Worm (Caenorhabditis elegans) whole organism, L4 larva: ENCODE measurements around the gene acr-16.
A peak's percentile ranks its signal among the peaks of the same experiment; 100 is the strongest.
"Not testable (repeated sequence)": the region's sequence is repeated elsewhere in the genome, so short reads cannot be mapped to it uniquely, and the experiment has no call there.

Experiments
- F10B5.3 ChIP-seq: sonication (generic microtip); optimal IDR thresholded peaks from 2 replicates; lab custom pipeline; 2016; ENCODE audit warnings: mild to moderate bottlenecking, missing genetic modification characterization, missing compliant biosample characterization
- T26A8.4 ChIP-seq: fragments of 200-800 bp; sonication (Bioruptor generic); IDR thresholded peaks from 2 replicates; pipeline ENCODE4 v1.3.6; 2022; ENCODE audit warnings: missing genetic modification characterization, missing compliant biosample characterization
- Y48G9A.11 ChIP-seq: fragments of 200-800 bp; sonication (Bioruptor generic); IDR thresholded peaks from 2 replicates; pipeline ENCODE4 v1.3.6; 2022; ENCODE audit warnings: missing genetic modification reagents, missing genetic modification characterization, missing compliant biosample characterization
- Y5F2A.4 ChIP-seq: fragments of 200-800 bp; sonication (Bioruptor generic); optimal IDR thresholded peaks from 2 replicates; lab custom pipeline; 2018; ENCODE audit warnings: mild to moderate bottlenecking, missing genetic modification characterization, missing compliant biosample characterization
- aha-1 ChIP-seq: fragments of 150-350 bp; peaks from one replicate; lab custom pipeline; 2014; ENCODE audit warnings: missing biosample characterization, missing genetic modification characterization
- ama-1 ChIP-seq: fragments of 150-350 bp; optimal IDR thresholded peaks from 2 replicates; lab custom pipeline; 2014; ENCODE audit warnings: inconsistent platforms, mixed read lengths
- ceh-62 ChIP-seq: sonication (generic microtip); optimal IDR thresholded peaks from 2 replicates; lab custom pipeline; 2017; ENCODE audit warnings: missing biosample characterization, missing genetic modification characterization
- daf-12 ChIP-seq: fragments of 150-350 bp; optimal IDR thresholded peaks from 2 replicates; lab custom pipeline; 2014; ENCODE audit warnings: missing biosample characterization, missing genetic modification reagents, missing genetic modification characterization
- dmd-6 ChIP-seq: fragments of 200-800 bp; sonication (Bioruptor generic); IDR thresholded peaks from 2 replicates; pipeline ENCODE4 v1.3.6; 2022; ENCODE audit warnings: missing genetic modification reagents, missing genetic modification characterization, missing compliant biosample characterization
- dmd-9 ChIP-seq: fragments of 200-800 bp; sonication (Bioruptor generic); IDR thresholded peaks from 2 replicates; pipeline ENCODE4 v1.3.6; 2022; ENCODE audit warnings: missing genetic modification reagents, missing genetic modification characterization, missing compliant biosample characterization
- duxl-1 ChIP-seq: sonication (generic microtip); optimal IDR thresholded peaks from 2 replicates; lab custom pipeline; 2016; ENCODE audit warnings: mild to moderate bottlenecking, missing genetic modification characterization, moderate library complexity, missing compliant biosample characterization; ENCODE audit not compliant: poor library complexity
- egl-43 ChIP-seq: fragments of 200-800 bp; sonication (Bioruptor generic); IDR thresholded peaks from 2 replicates; pipeline ENCODE4 v1.3.6; 2022; ENCODE audit warnings: missing genetic modification reagents, missing genetic modification characterization, missing compliant biosample characterization
- hlh-11 ChIP-seq: fragments of 200-800 bp; sonication (Bioruptor generic); optimal IDR thresholded peaks from 2 replicates; lab custom pipeline; 2018; ENCODE audit warnings: mild to moderate bottlenecking, missing genetic modification characterization, missing compliant biosample characterization
- hmg-1.1 ChIP-seq: fragments of 200-800 bp; sonication (Bioruptor generic); IDR thresholded peaks from 2 replicates; pipeline ENCODE4 v1.3.6; 2022; ENCODE audit warnings: missing genetic modification reagents, missing genetic modification characterization, missing compliant biosample characterization
- lin-1 ChIP-seq: fragments of 200-800 bp; sonication (Bioruptor generic); IDR thresholded peaks from 2 replicates; pipeline ENCODE4 v1.3.6; 2022; ENCODE audit warnings: missing genetic modification reagents, missing genetic modification characterization, missing compliant biosample characterization
- lin-29 ChIP-seq: fragments of 200-800 bp; sonication (Bioruptor generic); IDR thresholded peaks from 2 replicates; pipeline ENCODE4 v1.3.6; 2022; ENCODE audit warnings: missing genetic modification reagents, missing genetic modification characterization, missing compliant biosample characterization
- mes-2 ChIP-seq: sonication (generic microtip); optimal IDR thresholded peaks from 2 replicates; lab custom pipeline; 2016; ENCODE audit warnings: missing genotype, mild to moderate bottlenecking, missing genetic modification characterization, missing compliant biosample characterization; ENCODE audit not compliant: poor library complexity, severe bottlenecking
- mxl-3 ChIP-seq: fragments of 200-800 bp; sonication (Bioruptor generic); optimal IDR thresholded peaks from 2 replicates; lab custom pipeline; 2018; ENCODE audit warnings: mild to moderate bottlenecking, missing genetic modification characterization, missing compliant biosample characterization
- nhr-102 ChIP-seq: sonication (generic microtip); optimal IDR thresholded peaks from 2 replicates; lab custom pipeline; 2016; ENCODE audit warnings: mild to moderate bottlenecking, missing genetic modification characterization, moderate library complexity, missing compliant biosample characterization
- nhr-42 ChIP-seq: fragments of 200-800 bp; sonication (Bioruptor generic); IDR thresholded peaks from 2 replicates; pipeline ENCODE4 v1.3.6; 2022; ENCODE audit warnings: missing genetic modification characterization, missing compliant biosample characterization
- nhr-77 ChIP-seq: fragments of 150-350 bp; optimal IDR thresholded peaks from 2 replicates; lab custom pipeline; 2014; ENCODE audit warnings: missing biosample characterization, missing genetic modification characterization
- pha-4 ChIP-seq, 2 experiments: fragments of 150-350 bp in 1 of 2; fragments of 200-800 bp in 1 of 2; sonication (Bioruptor generic) in 1 of 2; IDR thresholded peaks in 1 of 2; optimal IDR thresholded peaks in 1 of 2; 2 replicates each; pipeline versions ENCODE4 v1.3.6 to Lab custom; 2014 to 2022; ENCODE audit warnings: missing genetic modification characterization in 2 of 2, missing genetic modification reagents in 2 of 2, missing biosample characterization in 1 of 2, missing compliant biosample characterization in 1 of 2
- php-3 ChIP-seq: fragments of 200-800 bp; sonication (Bioruptor generic); IDR thresholded peaks from 2 replicates; pipeline ENCODE4 v1.3.6; 2022; ENCODE audit warnings: missing genetic modification reagents, missing genetic modification characterization, missing compliant biosample characterization
- set-16 ChIP-seq: fragments of 200-800 bp; sonication (Bioruptor generic); IDR thresholded peaks from 2 replicates; pipeline ENCODE4 v1.3.6; 2022; ENCODE audit warnings: missing genetic modification reagents, missing genetic modification characterization, missing compliant biosample characterization
- tag-97 ChIP-seq: fragments of 200-800 bp; sonication (Bioruptor generic); IDR thresholded peaks from 2 replicates; pipeline ENCODE4 v1.3.6; 2022; ENCODE audit warnings: missing genetic modification characterization, missing compliant biosample characterization
- tra-1 ChIP-seq: fragments of 200-800 bp; sonication (Bioruptor generic); IDR thresholded peaks from 2 replicates; pipeline ENCODE4 v1.3.6; 2022; ENCODE audit warnings: missing genetic modification reagents, missing genetic modification characterization, missing compliant biosample characterization
- vab-7 ChIP-seq: fragments of 200-800 bp; sonication (Bioruptor generic); IDR thresholded peaks from 2 replicates; pipeline ENCODE4 v1.3.6; 2022; ENCODE audit warnings: missing genetic modification reagents, missing genetic modification characterization, missing compliant biosample characterization
- zag-1 ChIP-seq: fragments of 150-350 bp; optimal IDR thresholded peaks from 2 replicates; lab custom pipeline; 2014; ENCODE audit warnings: missing biosample characterization, missing genetic modification characterization

The acr-16 gene

ce11 chrV:8525774-8526173 is 35.2 kb upstream of the acr-16 start, which contains the start of gene otpl-6:
otpl-6 (plus strand) TSS chrV:8526074.
- no peak for TF ChIP-seq tra-1 (GFP tag; lab: Robert Waterston, UW)
- TF ChIP-seq dmd-6 (GFP tag; lab: Robert Waterston, UW) = 0 out of 2 replicates have a peak, but pooled peaks have one; percentile 12
- no peak for TF ChIP-seq ama-1 (lab: Kevin White, UChicago)
- TF ChIP-seq Y48G9A.11 (GFP tag; lab: Robert Waterston, UW) = no peak
- no peak for TF ChIP-seq vab-7 (GFP tag; lab: Robert Waterston, UW)
- TF ChIP-seq daf-12 = no peak
- TF ChIP-seq, all 104 proteins: peak for 1

ce11 chrV:8529219-8529618 is 31.8 kb upstream of the acr-16 start, which contains the start of gene otpl-5:
otpl-5 (plus strand) TSS chrV:8529519.
- TF ChIP-seq nhr-77 (tag; lab: Kevin White, UChicago) (no peak), dmd-9 (GFP tag; lab: Robert Waterston, UW) (no peak), tag-97 (GFP tag; lab: Robert Waterston, UW) (no peak), zag-1 (tag; lab: Kevin White, UChicago) (no peak), ceh-62 (no peak)

ce11 chrV:8533067-8533466 is 27.9 kb upstream of the acr-16 start, which contains the start of the genes his-8 and his-7:
his-8 (minus strand) TSS chrV:8533086.
his-7 (plus strand) TSS chrV:8533379.
- TF ChIP-seq set-16 (GFP tag; lab: Robert Waterston, UW) = peak; percentile 37; the same call in 1 of the 2 replicates

- TF ChIP-seq Y5F2A.4 (GFP tag; lab: Kevin White, UChicago) (no peak), tra-1 (GFP tag; lab: Robert Waterston, UW) (no peak), dmd-6 (GFP tag; lab: Robert Waterston, UW) (no peak)
- TF ChIP-seq, all 104 proteins: peak for 0
These were observed 27.1 kb upstream of the acr-16 start for ce11 chrV:8533916-8534315.

- TF ChIP-seq T26A8.4 (GFP tag; lab: Robert Waterston, UW) (peak; percentile 80), hlh-11 (tag; lab: Kevin White, UChicago) (peak; percentile 64), duxl-1 (tag; lab: Kevin White, UChicago) (peak; percentile 16), aha-1 (peak; percentile 4), F10B5.3 (tag; lab: Kevin White, UChicago) (peak; percentile 60), pha-4 (GFP tag; IDR thresholded peaks at IDR 0.05; lab: Robert Waterston, UW) (peak; percentile 89), lin-1 (GFP tag; lab: Robert Waterston, UW) (0 out of 2 replicates have a peak, but pooled peaks have one; percentile 16), dmd-9 (GFP tag; lab: Robert Waterston, UW) (0 out of 2 replicates have a peak, but pooled peaks have one; percentile 27), lin-29 (GFP tag; lab: Robert Waterston, UW) (0 out of 2 replicates have a peak, but pooled peaks have one; percentile 12), hmg-1.1 (GFP tag; lab: Robert Waterston, UW) (peak; percentile 30; the same call in 1 of the 2 replicates), dmd-6 (GFP tag; lab: Robert Waterston, UW) (peak; percentile 66), nhr-102 (tag; lab: Kevin White, UChicago) (peak; percentile 61), mes-2 (tag; lab: Kevin White, UChicago) (peak; percentile 48), php-3 (GFP tag; lab: Robert Waterston, UW) (peak; percentile 74; the same call in 1 of the 2 replicates), nhr-42 (GFP tag; lab: Robert Waterston, UW) (peak; percentile 80), mxl-3 (peak; percentile 5), tra-1 (GFP tag; lab: Robert Waterston, UW) (peak; percentile 14; the same call in 1 of the 2 replicates), egl-43 (GFP tag; lab: Robert Waterston, UW) (peak; percentile 56; the same call in 1 of the 2 replicates), set-16 (GFP tag; lab: Robert Waterston, UW) (peak; percentile 70)
- not testable (repeated sequence) for TF ChIP-seq pha-4 (tag; optimal IDR thresholded peaks at IDR 0.05; lab: Kevin White, UChicago)
These were observed 26.3 kb upstream of the acr-16 start, which contains the start of the genes his-6 and his-5 for ce11 chrV:8534534-8535283. his-6 (minus strand) TSS chrV:8534977. his-5 (plus strand) TSS chrV:8535214.
